Fruit fly (Drosophila melanogaster) whole organism, wandering third instar larva: ENCODE data around the gene Anp.

Source experiments
- Abd-B ChIP-seq: fragments of >200 bp; optimal IDR thresholded peaks from 2 replicates; lab custom pipeline; 2017; ENCODE audit warnings: missing biosample characterization, missing genetic modification characterization
- CG32264 ChIP-seq: fragments of 200-800 bp; sonication (Bioruptor generic); optimal IDR thresholded peaks from 2 replicates; lab custom pipeline; 2016; ENCODE audit warnings: missing biosample characterization, missing genetic modification characterization
- CG9705 ChIP-seq: fragments of 200-800 bp; sonication (Bioruptor generic); optimal IDR thresholded peaks from 2 replicates; lab custom pipeline; 2018; ENCODE audit warnings: missing biosample characterization, mild to moderate bottlenecking, missing genetic modification characterization
- CrebA ChIP-seq: fragments of 200-800 bp; sonication (Bioruptor generic); optimal IDR thresholded peaks from 2 replicates; lab custom pipeline; 2016; ENCODE audit warnings: missing biosample characterization, mild to moderate bottlenecking, missing genetic modification characterization, borderline replicate concordance
- Dfd ChIP-seq: fragments of >200 bp; optimal IDR thresholded peaks from 2 replicates; lab custom pipeline; 2017; ENCODE audit warnings: missing biosample characterization, missing genetic modification characterization
- Dif ChIP-seq: fragments of 200-275, 200-300 bp; sonication (Bioruptor generic); optimal IDR thresholded peaks from 2 replicates; lab custom pipeline; 2018; ENCODE audit warnings: missing biosample characterization, missing genetic modification characterization; ENCODE audit not compliant: partially characterized antibody
- GATAd ChIP-seq: sonication (Bioruptor generic); optimal IDR thresholded peaks from 2 replicates; lab custom pipeline; 2016; ENCODE audit warnings: missing biosample characterization, missing genetic modification characterization
- HLH106 ChIP-seq: fragments of 200-800 bp; optimal IDR thresholded peaks from 3 replicates; lab custom pipeline; 2019; ENCODE audit warnings: missing biosample characterization, mild to moderate bottlenecking, missing genetic modification characterization, moderate library complexity
- Hr78 ChIP-seq: fragments of >200 bp; optimal IDR thresholded peaks from 2 replicates; lab custom pipeline; 2017; ENCODE audit warnings: missing biosample characterization, missing genetic modification characterization
- Mio ChIP-seq: sonication (Bioruptor generic); optimal IDR thresholded peaks from 2 replicates; lab custom pipeline; 2016; ENCODE audit warnings: missing biosample characterization, missing genetic modification characterization
- Myc ChIP-seq: fragments of >200 bp; optimal IDR thresholded peaks from 2 replicates; lab custom pipeline; 2017
- N ChIP-seq: fragments of >200 bp; optimal IDR thresholded peaks from 2 replicates; lab custom pipeline; 2018; ENCODE audit warnings: missing biosample characterization, missing external identifiers, missing genetic modification characterization
- OdsH ChIP-seq: fragments of 200-800 bp; sonication (Bioruptor generic); optimal IDR thresholded peaks from 2 replicates; lab custom pipeline; 2016; ENCODE audit warnings: missing biosample characterization, mild to moderate bottlenecking, missing genetic modification characterization
- Rel ChIP-seq, 2 experiments: fragments of 200-800 bp; sonication (Bioruptor generic) in 1 of 2; optimal IDR thresholded peaks; 2 replicates in 1 of 2; 3 replicates in 1 of 2; lab custom pipeline; 2016 to 2019; ENCODE audit warnings: mild to moderate bottlenecking in 2 of 2, missing biosample characterization in 2 of 2, missing genetic modification characterization in 2 of 2, moderate library complexity in 1 of 2
- Sp1 ChIP-seq: fragments of 200-800 bp; sonication (Bioruptor generic); optimal IDR thresholded peaks from 3 replicates; lab custom pipeline; 2019; ENCODE audit warnings: missing biosample characterization, mild to moderate bottlenecking, missing genetic modification characterization, moderate library complexity
- Vsx2 ChIP-seq: fragments of 200-300, 225-300 bp; sonication (Bioruptor generic); optimal IDR thresholded peaks from 2 replicates; lab custom pipeline; 2018; ENCODE audit warnings: missing biosample characterization, missing genetic modification characterization; ENCODE audit not compliant: partially characterized antibody
- br ChIP-seq: fragments of 200-800 bp; sonication (Bioruptor generic); optimal IDR thresholded peaks from 2 replicates; lab custom pipeline; 2016; ENCODE audit warnings: missing biosample characterization, missing genetic modification characterization
- dl ChIP-seq, 2 experiments: fragments of 175-275, 200-275 bp in 1 of 2; fragments of 200-275 bp in 1 of 2; sonication (Bioruptor generic); optimal IDR thresholded peaks; lab custom pipeline; 2018; ENCODE audit warnings: mild to moderate bottlenecking in 2 of 2, missing biosample characterization in 2 of 2, missing genetic modification characterization in 2 of 2, moderate library complexity in 2 of 2; ENCODE audit not compliant: partially characterized antibody in 2 of 2, insufficient read depth in 1 of 2
- dmrt93B ChIP-seq: fragments of 200-800 bp; sonication (Bioruptor generic); optimal IDR thresholded peaks from 2 replicates; lab custom pipeline; 2018; ENCODE audit warnings: missing biosample characterization, mild to moderate bottlenecking, missing genetic modification characterization
- ey ChIP-seq: fragments of 200-800 bp; sonication (Bioruptor generic); optimal IDR thresholded peaks from 2 replicates; lab custom pipeline; 2016; ENCODE audit warnings: missing biosample characterization, missing genetic modification characterization
- foxo ChIP-seq, 2 experiments: fragments of 200-800 bp; sonication (Bioruptor generic); optimal IDR thresholded peaks; 2 replicates in 1 of 2; 3 replicates in 1 of 2; lab custom pipeline; 2016 to 2017; ENCODE audit warnings: missing biosample characterization in 2 of 2, missing genetic modification characterization in 2 of 2
- fru ChIP-seq: fragments of 200-800 bp; sonication (Bioruptor generic); optimal IDR thresholded peaks from 3 replicates; lab custom pipeline; 2016; ENCODE audit warnings: missing biosample characterization, mild to moderate bottlenecking, missing genetic modification characterization
- h ChIP-seq: fragments of 200-800 bp; sonication (Bioruptor generic); optimal IDR thresholded peaks from 3 replicates; lab custom pipeline; 2016; ENCODE audit warnings: missing biosample characterization, mild to moderate bottlenecking, missing genetic modification characterization
- jim ChIP-seq: fragments of 175-275, 200-325 bp; sonication (Bioruptor generic); optimal IDR thresholded peaks from 2 replicates; lab custom pipeline; 2016; ENCODE audit warnings: missing biosample characterization, mild to moderate bottlenecking, missing genetic modification characterization
- lola ChIP-seq: fragments of >200 bp; optimal IDR thresholded peaks from 2 replicates; lab custom pipeline; 2017; ENCODE audit warnings: missing biosample characterization, missing genetic modification characterization
- pan ChIP-seq: fragments of >200 bp; optimal IDR thresholded peaks from 2 replicates; lab custom pipeline; 2017
- psq ChIP-seq: fragments of 200-800 bp; sonication (Bioruptor generic); optimal IDR thresholded peaks from 3 replicates; lab custom pipeline; 2017; ENCODE audit warnings: missing biosample characterization, mild to moderate bottlenecking, missing genetic modification characterization, moderate library complexity
- rgr ChIP-seq: fragments of 200-800 bp; sonication (Bioruptor generic); optimal IDR thresholded peaks from 3 replicates; lab custom pipeline; 2016; ENCODE audit warnings: missing biosample characterization, mild to moderate bottlenecking, missing genetic modification characterization
- sv ChIP-seq: fragments of 200-800 bp; sonication (Bioruptor generic); optimal IDR thresholded peaks from 3 replicates; lab custom pipeline; 2016; ENCODE audit warnings: missing biosample characterization, missing genetic modification characterization
- tai ChIP-seq: sonication (Bioruptor generic); optimal IDR thresholded peaks from 2 replicates; lab custom pipeline; 2016; ENCODE audit warnings: missing biosample characterization, missing genetic modification characterization
- usp ChIP-seq: fragments of >200 bp; optimal IDR thresholded peaks from 2 replicates; lab custom pipeline; 2017; ENCODE audit warnings: missing biosample characterization, missing genetic modification characterization
- woc ChIP-seq: sonication (Bioruptor generic); optimal IDR thresholded peaks from 2 replicates; lab custom pipeline; 2016; ENCODE audit warnings: missing biosample characterization, mild to moderate bottlenecking, missing genetic modification characterization

Anp gene

dm6 chr3R:30201064-30201463 is 8.7 kb upstream of the Anp start:
- TF ChIP-seq ey = no peak
- no peak for TF ChIP-seq GATAd (GFP tag; lab: Kevin White, UChicago)
- TF ChIP-seq sv (GFP tag; lab: Kevin White, UChicago) = no peak

dm6 chr3R:30202898-30203103 is 6.9 kb upstream of the Anp start, which contains the start of gene CG9743:
TSS of gene CG9743 (minus strand) at chr3R:30202998.
- TF ChIP-seq Dfd (GFP tag; lab: Kevin White, UChicago) = no peak
- no peak for TF ChIP-seq lola (GFP tag; lab: Kevin White, UChicago)
- TF ChIP-seq Myc (lab: Kevin White, UChicago) = no peak
- TF ChIP-seq dl (GFP tag; optimal IDR thresholded peaks at IDR 0.05; lab: Kevin White, UChicago; ENCODE audit: insufficient read depth in 1 of 2, partially characterized antibody in 2 of 2) = no peak
- TF ChIP-seq Vsx2 (GFP tag; lab: Kevin White, UChicago) = no peak
- no peak for TF ChIP-seq Sp1 (GFP tag; lab: Kevin White, UChicago)
- no peak for TF ChIP-seq dmrt93B (GFP tag; lab: Kevin White, UChicago)
- no peak for TF ChIP-seq usp (GFP tag; lab: Kevin White, UChicago)
- TF ChIP-seq GATAd (GFP tag; lab: Kevin White, UChicago) = no peak
- no peak for TF ChIP-seq psq (GFP tag; lab: Kevin White, UChicago)
- no peak for TF ChIP-seq ey
- TF ChIP-seq fru (GFP tag; lab: Kevin White, UChicago) = no peak
- TF ChIP-seq pan (lab: Kevin White, UChicago) = no peak
- no peak for TF ChIP-seq sv (GFP tag; lab: Kevin White, UChicago)
- TF ChIP-seq, all 38 proteins: peak for 0

DNA sequence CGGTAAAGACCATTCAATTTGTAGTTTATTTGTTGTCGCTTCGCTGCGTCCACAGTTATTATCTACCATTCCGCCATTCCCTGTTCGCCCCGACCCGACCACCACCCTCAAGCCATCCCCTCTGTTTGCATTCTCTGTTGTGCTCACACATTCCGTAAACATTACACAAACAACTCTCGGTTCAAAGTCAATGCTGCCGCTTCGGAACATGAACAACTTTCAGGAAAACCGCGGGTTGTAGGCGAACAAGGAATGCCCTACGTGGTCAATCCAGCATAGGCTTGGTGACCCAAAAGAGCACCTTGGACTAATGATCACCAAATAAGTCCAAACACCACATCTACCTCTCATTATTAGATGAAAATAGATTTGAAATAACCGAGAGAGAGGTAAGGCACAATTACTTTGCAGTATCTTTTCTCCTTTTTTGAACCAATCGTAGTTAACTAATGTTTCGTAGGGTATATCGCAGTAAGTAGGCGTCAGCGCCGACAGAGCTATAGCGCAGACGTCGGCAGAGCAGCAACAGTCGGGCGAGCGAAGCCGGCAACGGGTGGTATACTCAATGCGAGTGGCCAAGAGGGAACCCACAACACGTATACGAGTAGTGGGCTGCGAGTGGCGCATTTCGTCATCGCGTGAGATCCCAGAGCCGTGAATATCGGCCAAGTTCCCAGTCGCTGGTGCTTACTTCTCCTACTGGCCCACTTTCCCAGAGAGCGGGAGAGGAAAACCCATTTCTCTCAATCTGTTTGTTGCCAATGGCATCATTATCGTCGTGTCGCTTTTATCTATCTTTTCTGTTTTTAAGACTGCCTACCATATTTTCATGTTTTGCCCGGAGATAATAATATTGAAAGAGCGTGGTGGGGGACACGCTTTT is 6.4 kb upstream of the Anp start:
- TF ChIP-seq rgr (GFP tag; lab: Kevin White, UChicago) (peak; percentile 36), tai (no peak), usp (GFP tag; lab: Kevin White, UChicago) (no peak), Dif (no peak), dmrt93B (GFP tag; lab: Kevin White, UChicago) (peak; percentile 40), ey (peak; percentile 55), OdsH (GFP tag; lab: Kevin White, UChicago) (peak; percentile 43), woc (GFP tag; lab: Kevin White, UChicago) (peak; percentile 34), Abd-B (GFP tag; lab: Kevin White, UChicago) (no peak), jim (no peak), Sp1 (GFP tag; lab: Kevin White, UChicago) (peak; percentile 23), lola (GFP tag; lab: Kevin White, UChicago) (no peak), fru (GFP tag; lab: Kevin White, UChicago) (peak; percentile 90), CrebA (GFP tag; lab: Kevin White, UChicago) (no peak), Hr78 (GFP tag; lab: Kevin White, UChicago) (no peak), N (GFP tag; lab: Kevin White, UChicago) (no peak), pan (lab: Kevin White, UChicago) (no peak), CG9705 (no peak), HLH106 (tag; lab: Kevin White, UChicago) (peak; percentile 56), Mio (GFP tag; lab: Kevin White, UChicago) (no peak), Rel (GFP tag; optimal IDR thresholded peaks at IDR 0.05; lab: Kevin White, UChicago) (no peak), Rel (tag; optimal IDR thresholded peaks at IDR 0.05; lab: Kevin White, UChicago) (no peak), CG32264 (peak; percentile 23), GATAd (GFP tag; lab: Kevin White, UChicago) (no peak), br (GFP tag; lab: Kevin White, UChicago) (peak; percentile 61), Vsx2 (GFP tag; lab: Kevin White, UChicago) (no peak), sv (GFP tag; lab: Kevin White, UChicago) (peak; percentile 86), foxo (GFP tag; optimal IDR thresholded peaks at IDR 0.05; lab: Kevin White, UChicago) (peak; percentile 5 to 74), h (GFP tag; lab: Kevin White, UChicago) (peak; percentile 75), psq (GFP tag; lab: Kevin White, UChicago) (peak; percentile 43), dl (GFP tag; optimal IDR thresholded peaks at IDR 0.05; lab: Kevin White, UChicago; ENCODE audit: insufficient read depth in 1 of 2, partially characterized antibody in 2 of 2) (no peak)
